Fruit fly (Drosophila melanogaster): ENCODE measurements around the gene CG10301.

- TF ChIP-seq psq (optimal IDR thresholded peaks at IDR 0.05) (no peak), usp (GFP tag; optimal IDR thresholded peaks at IDR 0.05) (no peak)
Observed at dm6 chr3R:23694579-23695033, 15.4 kb upstream of the CG10301 start, which contains the start of gene CG10254.
